Fruit fly (Drosophila melanogaster) whole organism, embryonic: Measurements from ENCODE around the gene CG42828.

Source experiments
- Adf1 ChIP-seq: fragments of 200-800 bp; sonication (Bioruptor generic); IDR thresholded peaks from 2 replicates; pipeline ENCODE4 v1.3.6; 2022; ENCODE audit warnings: missing biosample characterization, missing genetic modification characterization
- Atf6 ChIP-seq: fragments of 200-800 bp; sonication (Bioruptor generic); IDR thresholded peaks from 2 replicates; pipeline ENCODE4 v1.3.6; 2022; ENCODE audit warnings: missing biosample characterization, missing genetic modification characterization
- Bteb2 ChIP-seq: fragments of 200-800 bp; sonication (Bioruptor generic); optimal IDR thresholded peaks from 2 replicates; lab custom pipeline; 2016; ENCODE audit warnings: missing biosample characterization, missing genetic modification characterization
- CG10321 ChIP-seq: fragments of 200-800 bp; sonication (Bioruptor generic); IDR thresholded peaks from 2 replicates; pipeline ENCODE4 v1.3.6; 2022; ENCODE audit warnings: missing biosample characterization, missing genetic modification characterization
- CG10462 ChIP-seq: fragments of 200-800 bp; sonication (Bioruptor generic); optimal IDR thresholded peaks from 2 replicates; lab custom pipeline; 2016; ENCODE audit warnings: missing biosample characterization, missing genetic modification characterization
- CG11085 ChIP-seq: fragments of 200-800 bp; sonication (Bioruptor generic); IDR thresholded peaks from 2 replicates; pipeline ENCODE4 v1.3.6; 2022; ENCODE audit warnings: missing biosample characterization, missing genetic modification characterization
- CG11560 ChIP-seq: fragments of 200-800 bp; sonication (Bioruptor generic); IDR thresholded peaks from 3 replicates; pipeline ENCODE4 v1.3.6; 2022; ENCODE audit warnings: missing biosample characterization, missing genetic modification characterization
- CG11696 ChIP-seq: fragments of 200-800 bp; sonication (Bioruptor generic); IDR thresholded peaks from 2 replicates; pipeline ENCODE4 v1.3.6; 2022; ENCODE audit warnings: missing biosample characterization, missing genetic modification characterization
- CG12769 ChIP-seq: fragments of 200-800 bp; sonication (Bioruptor generic); optimal IDR thresholded peaks from 2 replicates; lab custom pipeline; 2019; ENCODE audit warnings: missing biosample characterization, mild to moderate bottlenecking, missing genetic modification characterization, moderate library complexity
- CG13123 ChIP-seq: fragments of 200-800 bp; sonication (Bioruptor generic); optimal IDR thresholded peaks from 2 replicates; lab custom pipeline; 2016; ENCODE audit warnings: missing biosample characterization, missing genetic modification characterization
- CG13296 ChIP-seq: fragments of 200-800 bp; sonication (Bioruptor generic); optimal IDR thresholded peaks from 3 replicates; lab custom pipeline; 2018; ENCODE audit warnings: missing biosample characterization, mild to moderate bottlenecking, missing genetic modification characterization
- CG13424 ChIP-seq: fragments of 200-800 bp; sonication (Bioruptor generic); optimal IDR thresholded peaks from 2 replicates; lab custom pipeline; 2019; ENCODE audit warnings: missing biosample characterization, mild to moderate bottlenecking, missing genetic modification characterization, moderate library complexity
- CG17328 ChIP-seq: fragments of 200-800 bp; sonication (Bioruptor generic); IDR thresholded peaks from 2 replicates; pipeline ENCODE4 v1.3.6; 2022; ENCODE audit warnings: missing biosample characterization, missing genetic modification characterization
- CG18262 ChIP-seq: fragments of 200-800 bp; optimal IDR thresholded peaks from 3 replicates; lab custom pipeline; 2019; ENCODE audit warnings: missing biosample characterization, mild to moderate bottlenecking, missing genetic modification characterization, moderate library complexity
- CG18764 ChIP-seq: fragments of 200-800 bp; sonication (Bioruptor generic); optimal IDR thresholded peaks from 3 replicates; lab custom pipeline; 2016; ENCODE audit warnings: missing biosample characterization, missing genetic modification characterization
- CG32772 ChIP-seq: fragments of 200-800 bp; sonication (Bioruptor generic); IDR thresholded peaks from 2 replicates; pipeline ENCODE4 v1.3.6; 2022; ENCODE audit warnings: missing biosample characterization, missing genetic modification characterization
- CG4282 ChIP-seq: fragments of 200-800 bp; sonication (Bioruptor generic); optimal IDR thresholded peaks from 2 replicates; lab custom pipeline; 2016; ENCODE audit warnings: missing biosample characterization, missing genetic modification characterization
- CG4328 ChIP-seq: fragments of 200-800 bp; sonication (Bioruptor generic); optimal IDR thresholded peaks from 3 replicates; lab custom pipeline; 2017; ENCODE audit warnings: missing biosample characterization, missing genetic modification reagents, missing genetic modification characterization
- CG4404 ChIP-seq: fragments of 200-800 bp; sonication (Bioruptor generic); IDR thresholded peaks from 2 replicates; pipeline ENCODE4 v1.3.6; 2022; ENCODE audit warnings: missing biosample characterization, missing genetic modification characterization
- CG4424 ChIP-seq: fragments of 200-800 bp; sonication (Bioruptor generic); optimal IDR thresholded peaks from 3 replicates; lab custom pipeline; 2016; ENCODE audit warnings: missing biosample characterization, missing genetic modification characterization
- CG5245 ChIP-seq: fragments of 200-800 bp; sonication (Bioruptor generic); optimal IDR thresholded peaks from 3 replicates; lab custom pipeline; 2016; ENCODE audit warnings: missing biosample characterization, missing genetic modification characterization
- CG6272 ChIP-seq: fragments of 200-800 bp; sonication (Bioruptor generic); IDR thresholded peaks from 2 replicates; pipeline ENCODE4 v1.3.6; 2022; ENCODE audit warnings: missing biosample characterization, missing genetic modification characterization
- CG8359 ChIP-seq: fragments of 200-800 bp; sonication (Bioruptor generic); optimal IDR thresholded peaks from 2 replicates; lab custom pipeline; 2017; ENCODE audit warnings: missing biosample characterization, mild to moderate bottlenecking, missing genetic modification characterization, borderline replicate concordance
- D ChIP-seq, 2 experiments: fragments of 200-800 bp in 1 of 2; fragments of >200 bp in 1 of 2; sonication (Bioruptor generic) in 1 of 2; optimal IDR thresholded peaks; 2 replicates in 1 of 2; 3 replicates in 1 of 2; lab custom pipeline; 2017; ENCODE audit warnings: mild to moderate bottlenecking in 1 of 2, missing biosample characterization in 1 of 2, missing genetic modification characterization in 1 of 2, missing genetic modification reagents in 1 of 2
- Doc3 ChIP-seq: fragments of 200-800 bp; sonication (Bioruptor generic); IDR thresholded peaks from 3 replicates; pipeline ENCODE4 v1.3.6; 2022; ENCODE audit warnings: missing biosample characterization, missing genetic modification characterization; ENCODE audit not compliant: partially characterized antibody
- Fer2 ChIP-seq: fragments of 200-800 bp; sonication (Bioruptor generic); optimal IDR thresholded peaks from 2 replicates; lab custom pipeline; 2018; ENCODE audit warnings: missing biosample characterization, mild to moderate bottlenecking, missing genetic modification characterization, moderate library complexity
- GATAe ChIP-seq: fragments of 200-800 bp; sonication (Bioruptor generic); conservative IDR thresholded peaks from 2 replicates; pipeline ENCODE4 v1.3.6; 2022; ENCODE audit warnings: missing biosample characterization, missing genetic modification characterization
- HLH54F ChIP-seq: fragments of 200-800 bp; sonication (Bioruptor generic); optimal IDR thresholded peaks from 3 replicates; lab custom pipeline; 2016; ENCODE audit warnings: missing biosample characterization, missing genetic modification characterization
- Jarid2 ChIP-seq: fragments of 200-800 bp; sonication (Bioruptor generic); optimal IDR thresholded peaks from 3 replicates; lab custom pipeline; 2017; ENCODE audit warnings: mild to moderate bottlenecking, missing biosample characterization, missing genetic modification reagents, missing genetic modification characterization
- Lhr ChIP-seq: fragments of 200-800 bp; sonication (Bioruptor generic); optimal IDR thresholded peaks from 3 replicates; lab custom pipeline; 2017; ENCODE audit warnings: mild to moderate bottlenecking, missing biosample characterization, missing genetic modification reagents, missing genetic modification characterization
- MESR4 ChIP-seq: fragments of 200-800 bp; sonication (Bioruptor generic); optimal IDR thresholded peaks from 2 replicates; lab custom pipeline; 2018; ENCODE audit warnings: missing biosample characterization, mild to moderate bottlenecking, missing genetic modification characterization, moderate library complexity
- Neu2 ChIP-seq: fragments of 200-800 bp; sonication (Bioruptor generic); optimal IDR thresholded peaks from 3 replicates; lab custom pipeline; 2016; ENCODE audit warnings: missing biosample characterization, missing genetic modification characterization, borderline replicate concordance
- Poxn ChIP-seq: fragments of 200-800 bp; sonication (Bioruptor generic); IDR thresholded peaks from 2 replicates; pipeline ENCODE4 v1.3.6; 2022; ENCODE audit warnings: missing biosample characterization, missing genetic modification characterization
- amos ChIP-seq: fragments of 200-800 bp; sonication (Bioruptor generic); IDR thresholded peaks from 2 replicates; pipeline ENCODE4 v1.3.6; 2022; ENCODE audit warnings: missing biosample characterization, missing genetic modification characterization; ENCODE audit not compliant: partially characterized antibody
- aop ChIP-seq: fragments of 200-800 bp; sonication (Bioruptor generic); IDR thresholded peaks from 2 replicates; pipeline ENCODE4 v1.3.6; 2022; ENCODE audit warnings: missing biosample characterization, missing genetic modification characterization
- ara ChIP-seq: fragments of 200-800 bp; sonication (Bioruptor generic); IDR thresholded peaks from 2 replicates; pipeline ENCODE4 v1.3.6; 2022; ENCODE audit warnings: missing biosample characterization, missing genetic modification characterization
- ase ChIP-seq: fragments of 200-800 bp; sonication (Bioruptor generic); IDR thresholded peaks from 3 replicates; pipeline ENCODE4 v1.3.6; 2022; ENCODE audit warnings: missing biosample characterization, missing genetic modification characterization
- dan ChIP-seq: fragments of 200-800 bp; sonication (Bioruptor generic); IDR thresholded peaks from 2 replicates; pipeline ENCODE4 v1.3.6; 2022; ENCODE audit warnings: missing biosample characterization, missing genetic modification characterization
- dm ChIP-seq: fragments of 200-800 bp; sonication (Bioruptor generic); optimal IDR thresholded peaks from 3 replicates; lab custom pipeline; 2016; ENCODE audit warnings: missing biosample characterization, missing genetic modification characterization
- dmrt11E ChIP-seq: fragments of 200-800 bp; sonication (Bioruptor generic); optimal IDR thresholded peaks from 3 replicates; lab custom pipeline; 2018; ENCODE audit warnings: missing biosample characterization, mild to moderate bottlenecking, missing genetic modification characterization, moderate library complexity
- emc ChIP-seq: fragments of 200-800 bp; sonication (Bioruptor generic); optimal IDR thresholded peaks from 2 replicates; lab custom pipeline; 2016; ENCODE audit warnings: missing biosample characterization, missing genetic modification characterization
- grau ChIP-seq: fragments of 200-800 bp; optimal IDR thresholded peaks from 3 replicates; lab custom pipeline; 2019; ENCODE audit warnings: missing biosample characterization, mild to moderate bottlenecking, missing genetic modification characterization, moderate library complexity
- gsb ChIP-seq: fragments of 200-800 bp; sonication (Bioruptor generic); IDR thresholded peaks from 2 replicates; pipeline ENCODE4 v1.3.6; 2022; ENCODE audit warnings: missing biosample characterization, missing genetic modification characterization
- hkb ChIP-seq, 2 experiments: fragments of 200-800 bp in 1 of 2; fragments of >200 bp in 1 of 2; sonication (Bioruptor generic) in 1 of 2; IDR thresholded peaks in 1 of 2; optimal IDR thresholded peaks in 1 of 2; 2 replicates each; pipeline versions ENCODE4 v1.3.6 to Lab custom; 2017 to 2022; ENCODE audit warnings: missing biosample characterization in 1 of 2, missing genetic modification characterization in 1 of 2
- nom ChIP-seq: fragments of 200-800 bp; sonication (Bioruptor generic); optimal IDR thresholded peaks from 2 replicates; lab custom pipeline; 2017; ENCODE audit warnings: missing biosample characterization, missing genetic modification characterization, mild to moderate bottlenecking, moderate library complexity, missing genetic modification reagents
- sens ChIP-seq: fragments of 200-800 bp; sonication (Bioruptor generic); peaks from one replicate; lab custom pipeline; 2016; ENCODE audit warnings: missing biosample characterization, missing genetic modification characterization
- sob ChIP-seq: fragments of 200-800 bp; sonication (Bioruptor generic); IDR thresholded peaks from 2 replicates; pipeline ENCODE4 v1.3.6; 2022; ENCODE audit warnings: missing biosample characterization, missing genetic modification characterization
- unpg ChIP-seq: fragments of 200-800 bp; sonication (Bioruptor generic); optimal IDR thresholded peaks from 3 replicates; lab custom pipeline; 2018; ENCODE audit warnings: missing biosample characterization, mild to moderate bottlenecking, missing genetic modification characterization, moderate library complexity
- z ChIP-seq: fragments of 200-800 bp; sonication (Bioruptor generic); IDR thresholded peaks from 3 replicates; pipeline ENCODE4 v1.3.6; 2022; ENCODE audit warnings: missing biosample characterization, missing genetic modification characterization

CG42828 gene

dm6 chr3R:23333334-23334035 lies 40.0 kb upstream of the CG42828 start (continued):
- TF ChIP-seq grau (tag; lab: Kevin White, UChicago) (peak; percentile 58), emc (no peak), Doc3 (GFP tag; lab: Robert Waterston, UW) (no peak), Fer2 (no peak), CG13296 (no peak), CG18764 (GFP tag; lab: Kevin White, UChicago) (peak; percentile 22), CG5245 (GFP tag; lab: Kevin White, UChicago) (peak; percentile 15), Jarid2 (GFP tag; lab: Kevin White, UChicago) (no peak), CG13123 (GFP tag; lab: Kevin White, UChicago) (no peak), CG32772 (GFP tag; lab: Robert Waterston, UW) (no peak), gsb (GFP tag; lab: Robert Waterston, UW) (no peak), Bteb2 (GFP tag; lab: Kevin White, UChicago) (no peak), aop (GFP tag; lab: Robert Waterston, UW) (no peak), CG4424 (GFP tag; lab: Kevin White, UChicago) (peak; percentile 41), sens (GFP tag; lab: Kevin White, UChicago) (peak; percentile 91), D (optimal IDR thresholded peaks at IDR 0.05; lab: Kevin White, UChicago) (no peak), D (GFP tag; optimal IDR thresholded peaks at IDR 0.05; lab: Kevin White, UChicago) (peak; percentile 66), amos (GFP tag; lab: Robert Waterston, UW) (no peak), unpg (GFP tag; lab: Kevin White, UChicago) (peak; percentile 65), dan (no peak), CG10321 (no peak), GATAe (GFP tag; lab: Robert Waterston, UW) (no peak), dmrt11E (tag; lab: Kevin White, UChicago) (peak; percentile 67), CG11085 (no peak), dm (GFP tag; lab: Kevin White, UChicago) (no peak), CG18262 (tag; lab: Kevin White, UChicago) (peak; percentile 82), nom (GFP tag; lab: Kevin White, UChicago) (no peak), Lhr (GFP tag; lab: Kevin White, UChicago) (peak; percentile 31), CG11696 (GFP tag; lab: Robert Waterston, UW) (no peak), Atf6 (GFP tag; lab: Robert Waterston, UW) (no peak; the same call in 1 of the 2 replicates), CG4328 (GFP tag; lab: Kevin White, UChicago) (no peak), CG8359 (GFP tag; lab: Kevin White, UChicago) (peak; percentile 42), CG11560 (tag; lab: Robert Waterston, UW) (no peak), CG10462 (GFP tag; lab: Kevin White, UChicago) (no peak), CG6272 (no peak), ase (GFP tag; lab: Robert Waterston, UW) (no peak), CG4404 (no peak), Poxn (GFP tag; lab: Robert Waterston, UW) (no peak), Adf1 (GFP tag; lab: Robert Waterston, UW) (no peak), HLH54F (GFP tag; lab: Kevin White, UChicago) (no peak), MESR4 (GFP tag; lab: Kevin White, UChicago) (no peak), Neu2 (GFP tag; lab: Kevin White, UChicago) (no peak), CG13424 (tag; lab: Kevin White, UChicago) (peak; percentile 55), CG4282 (GFP tag; lab: Kevin White, UChicago) (no peak), CG17328 (peak; percentile 47), ara (GFP tag; lab: Robert Waterston, UW) (no peak), hkb (optimal IDR thresholded peaks at IDR 0.05; lab: Kevin White, UChicago) (no peak), hkb (GFP tag; IDR thresholded peaks at IDR 0.05; lab: Robert Waterston, UW) (no peak), sob (GFP tag; lab: Robert Waterston, UW) (no peak), CG12769 (tag; lab: Kevin White, UChicago) (peak; percentile 51), z (no peak)
